Fruit fly (Drosophila melanogaster) whole organism, embryonic: ENCODE data around the gene Rlb1.

Experiments
- Ada2b ChIP-seq: fragments of 200-800 bp; sonication (Bioruptor generic); IDR thresholded peaks from 2 replicates; pipeline ENCODE4 v1.3.6; 2022; ENCODE audit warnings: missing biosample characterization, missing genetic modification characterization
- CG10366 ChIP-seq: fragments of 200-800 bp; sonication (Bioruptor generic); IDR thresholded peaks from 2 replicates; pipeline ENCODE4 v1.3.6; 2022; ENCODE audit warnings: missing biosample characterization, missing genetic modification characterization
- CG13624 ChIP-seq: fragments of 200-800 bp; sonication (Bioruptor generic); optimal IDR thresholded peaks from 2 replicates; lab custom pipeline; 2016; ENCODE audit warnings: missing biosample characterization, missing genetic modification characterization
- CG14050 ChIP-seq: fragments of 200-800 bp; sonication (Bioruptor generic); IDR thresholded peaks from 3 replicates; pipeline ENCODE4 v1.3.6; 2022; ENCODE audit warnings: missing biosample characterization, missing genetic modification characterization
- CG1529 ChIP-seq: fragments of 200-800 bp; sonication (Bioruptor generic); optimal IDR thresholded peaks from 3 replicates; lab custom pipeline; 2018; ENCODE audit warnings: missing biosample characterization, missing genetic modification characterization
- CG15479 ChIP-seq: fragments of 200-800 bp; sonication (Bioruptor generic); optimal IDR thresholded peaks from 3 replicates; lab custom pipeline; 2019; ENCODE audit warnings: missing biosample characterization, mild to moderate bottlenecking, missing genetic modification characterization, moderate library complexity
- CG15601 ChIP-seq: fragments of 200-800 bp; sonication (Bioruptor generic); optimal IDR thresholded peaks from 3 replicates; lab custom pipeline; 2019; ENCODE audit warnings: missing biosample characterization, mild to moderate bottlenecking, missing genetic modification characterization, moderate library complexity
- CG1647 ChIP-seq: fragments of 200-800 bp; sonication (Bioruptor generic); optimal IDR thresholded peaks from 3 replicates; lab custom pipeline; 2016; ENCODE audit warnings: missing biosample characterization, missing genetic modification characterization
- CG17328 ChIP-seq: fragments of 200-800 bp; sonication (Bioruptor generic); IDR thresholded peaks from 2 replicates; pipeline ENCODE4 v1.3.6; 2022; ENCODE audit warnings: missing biosample characterization, missing genetic modification characterization
- CG2712 ChIP-seq: fragments of 200-800 bp; optimal IDR thresholded peaks from 3 replicates; lab custom pipeline; 2019; ENCODE audit warnings: missing biosample characterization, mild to moderate bottlenecking, missing genetic modification characterization, moderate library complexity
- CG2875 ChIP-seq: fragments of 200-800 bp; sonication (Bioruptor generic); optimal IDR thresholded peaks from 2 replicates; lab custom pipeline; 2017; ENCODE audit warnings: missing biosample characterization, mild to moderate bottlenecking, missing genetic modification characterization, missing genetic modification reagents
- CG33213 ChIP-seq: fragments of 200-800 bp; sonication (Bioruptor generic); optimal IDR thresholded peaks from 3 replicates; lab custom pipeline; 2016; ENCODE audit warnings: missing biosample characterization, missing genetic modification characterization
- CG3995 ChIP-seq: fragments of 200-800 bp; sonication (Bioruptor generic); optimal IDR thresholded peaks from 3 replicates; lab custom pipeline; 2016; ENCODE audit warnings: missing biosample characterization, missing genetic modification characterization
- CG42726 ChIP-seq: fragments of 200-800 bp; sonication (Bioruptor generic); IDR thresholded peaks from 2 replicates; pipeline ENCODE4 v1.3.6; 2022; ENCODE audit warnings: missing biosample characterization, missing genetic modification characterization; ENCODE audit not compliant: partially characterized antibody
- CG4328 ChIP-seq: fragments of 200-800 bp; sonication (Bioruptor generic); optimal IDR thresholded peaks from 3 replicates; lab custom pipeline; 2017; ENCODE audit warnings: missing biosample characterization, missing genetic modification reagents, missing genetic modification characterization
- CG4360 ChIP-seq: fragments of 200-800 bp; sonication (Bioruptor generic); IDR thresholded peaks from 2 replicates; pipeline ENCODE4 v1.3.6; 2022; ENCODE audit warnings: missing biosample characterization, missing genetic modification characterization
- CG7271 ChIP-seq: fragments of 200-800 bp; sonication (Bioruptor generic); optimal IDR thresholded peaks from 2 replicates; lab custom pipeline; 2018; ENCODE audit warnings: missing biosample characterization, mild to moderate bottlenecking, missing genetic modification characterization, moderate library complexity
- CG7372 ChIP-seq: fragments of 200-800 bp; sonication (Bioruptor generic); IDR thresholded peaks from 2 replicates; pipeline ENCODE4 v1.3.6; 2022; ENCODE audit warnings: missing biosample characterization, missing genetic modification characterization
- D ChIP-seq, 2 experiments: fragments of 200-800 bp in 1 of 2; fragments of >200 bp in 1 of 2; sonication (Bioruptor generic) in 1 of 2; optimal IDR thresholded peaks; 2 replicates in 1 of 2; 3 replicates in 1 of 2; lab custom pipeline; 2017; ENCODE audit warnings: mild to moderate bottlenecking in 1 of 2, missing biosample characterization in 1 of 2, missing genetic modification characterization in 1 of 2, missing genetic modification reagents in 1 of 2
- Dek ChIP-seq: fragments of 200-800 bp; sonication (Bioruptor generic); optimal IDR thresholded peaks from 3 replicates; lab custom pipeline; 2019; ENCODE audit warnings: missing biosample characterization, mild to moderate bottlenecking, missing genetic modification characterization, moderate library complexity
- Dip2 ChIP-seq: fragments of 200-800 bp; sonication (Bioruptor generic); IDR thresholded peaks from 2 replicates; pipeline ENCODE4 v1.3.6; 2022; ENCODE audit warnings: missing biosample characterization, missing genetic modification characterization
- Ets97D ChIP-seq: fragments of 200-800 bp; sonication (Bioruptor generic); optimal IDR thresholded peaks from 3 replicates; lab custom pipeline; 2016; ENCODE audit warnings: missing biosample characterization, missing genetic modification characterization
- HLHmδ ChIP-seq: fragments of 200-800 bp; sonication (Bioruptor generic); optimal IDR thresholded peaks from 2 replicates; lab custom pipeline; 2018; ENCODE audit warnings: missing biosample characterization, mild to moderate bottlenecking, missing genetic modification characterization, moderate library complexity
- HmgD ChIP-seq: fragments of 200-800 bp; sonication (Bioruptor generic); optimal IDR thresholded peaks from 3 replicates; lab custom pipeline; 2016; ENCODE audit warnings: missing biosample characterization, missing genetic modification characterization
- Hsf ChIP-seq: fragments of 200-800 bp; sonication (Bioruptor generic); optimal IDR thresholded peaks from 3 replicates; lab custom pipeline; 2016; ENCODE audit warnings: missing biosample characterization, missing genetic modification characterization
- Lpt ChIP-seq: fragments of >200 bp; optimal IDR thresholded peaks from 2 replicates; lab custom pipeline; 2018; ENCODE audit warnings: missing biosample characterization, missing genetic modification characterization
- Oaz ChIP-seq: fragments of 200-800 bp; sonication (Bioruptor generic); IDR thresholded peaks from 2 replicates; pipeline ENCODE4 v1.3.6; 2022; ENCODE audit warnings: missing biosample characterization, missing genetic modification characterization
- Poxn ChIP-seq: fragments of 200-800 bp; sonication (Bioruptor generic); IDR thresholded peaks from 2 replicates; pipeline ENCODE4 v1.3.6; 2022; ENCODE audit warnings: missing biosample characterization, missing genetic modification characterization
- Xrp1 ChIP-seq: fragments of 200-800 bp; sonication (Bioruptor generic); IDR thresholded peaks from 2 replicates; pipeline ENCODE4 v1.3.6; 2022; ENCODE audit warnings: missing biosample characterization, missing genetic modification characterization
- bbx ChIP-seq: fragments of 200-800 bp; sonication (Bioruptor generic); IDR thresholded peaks from 2 replicates; pipeline ENCODE4 v1.3.6; 2022; ENCODE audit warnings: missing biosample characterization, missing genetic modification characterization; ENCODE audit not compliant: partially characterized antibody
- bsh ChIP-seq, 2 experiments: fragments of 200-800 bp; sonication (Bioruptor generic); optimal IDR thresholded peaks; 2 replicates each; lab custom pipeline; 2017 to 2018; ENCODE audit warnings: mild to moderate bottlenecking in 2 of 2, missing biosample characterization in 2 of 2, missing genetic modification characterization in 2 of 2, moderate library complexity in 1 of 2
- cato ChIP-seq: fragments of 200-800 bp; sonication (Bioruptor generic); optimal IDR thresholded peaks from 2 replicates; lab custom pipeline; 2016; ENCODE audit warnings: missing biosample characterization, missing genetic modification characterization, borderline replicate concordance
- crp ChIP-seq, 2 experiments: fragments of 200-800 bp; sonication (Bioruptor generic); optimal IDR thresholded peaks; 2 replicates in 1 of 2; 3 replicates in 1 of 2; lab custom pipeline; 2017; ENCODE audit warnings: missing biosample characterization in 2 of 2, missing genetic modification characterization in 2 of 2, mild to moderate bottlenecking in 1 of 2, moderate library complexity in 1 of 2
- danr ChIP-seq: fragments of 200-800 bp; sonication (Bioruptor generic); IDR thresholded peaks from 2 replicates; pipeline ENCODE4 v1.3.6; 2022; ENCODE audit warnings: missing biosample characterization, missing genetic modification characterization
- ems ChIP-seq: fragments of 200-800 bp; sonication (Bioruptor generic); optimal IDR thresholded peaks from 3 replicates; lab custom pipeline; 2016; ENCODE audit warnings: missing biosample characterization, missing genetic modification characterization
- fru ChIP-seq: fragments of >200 bp; optimal IDR thresholded peaks from 2 replicates; lab custom pipeline; 2017
- jumu ChIP-seq: fragments of 200-800 bp; sonication (Bioruptor generic); optimal IDR thresholded peaks from 3 replicates; lab custom pipeline; 2016; ENCODE audit warnings: missing biosample characterization, missing genetic modification characterization
- kah ChIP-seq: fragments of 200-800 bp; sonication (Bioruptor generic); optimal IDR thresholded peaks from 2 replicates; lab custom pipeline; 2018; ENCODE audit warnings: missing biosample characterization, mild to moderate bottlenecking, missing genetic modification characterization
- kay ChIP-seq: fragments of 200-800 bp; sonication (Bioruptor generic); optimal IDR thresholded peaks from 2 replicates; lab custom pipeline; 2016; ENCODE audit warnings: missing biosample characterization, missing genetic modification characterization
- lbe ChIP-seq: fragments of 200-800 bp; sonication (Bioruptor generic); optimal IDR thresholded peaks from 2 replicates; lab custom pipeline; 2016; ENCODE audit warnings: missing biosample characterization, mild to moderate bottlenecking, missing genetic modification characterization
- nerfin-1 ChIP-seq: fragments of 200-800 bp; sonication (Bioruptor generic); optimal IDR thresholded peaks from 3 replicates; lab custom pipeline; 2019; ENCODE audit warnings: missing biosample characterization, mild to moderate bottlenecking, missing genetic modification characterization, moderate library complexity
- org-1 ChIP-seq: fragments of 200-800 bp; sonication (Bioruptor generic); optimal IDR thresholded peaks from 2 replicates; lab custom pipeline; 2017; ENCODE audit warnings: missing biosample characterization, missing genetic modification characterization
- tio ChIP-seq: fragments of 200-800 bp; sonication (Bioruptor generic); optimal IDR thresholded peaks from 2 replicates; lab custom pipeline; 2017; ENCODE audit warnings: missing biosample characterization, missing genetic modification characterization, inconsistent platforms
- tll ChIP-seq, 2 experiments: fragments of 200-800 bp in 1 of 2; fragments of >200 bp in 1 of 2; sonication (Bioruptor generic) in 1 of 2; optimal IDR thresholded peaks; 2 replicates each; lab custom pipeline; 2017 to 2019; ENCODE audit warnings: missing biosample characterization in 2 of 2, missing genetic modification characterization in 2 of 2, mild to moderate bottlenecking in 1 of 2, moderate library complexity in 1 of 2
- usp ChIP-seq: fragments of >200 bp; optimal IDR thresholded peaks from 2 replicates; lab custom pipeline; 2017; ENCODE audit warnings: missing biosample characterization, missing genetic modification characterization
- wdn ChIP-seq: fragments of 200-800 bp; sonication (Bioruptor generic); IDR thresholded peaks from 2 replicates; pipeline ENCODE4 v1.3.6; 2022; ENCODE audit warnings: missing biosample characterization, missing genetic modification characterization
- wek ChIP-seq: fragments of 200-800 bp; sonication (Bioruptor generic); optimal IDR thresholded peaks from 3 replicates; lab custom pipeline; 2018; ENCODE audit warnings: missing biosample characterization, mild to moderate bottlenecking, missing genetic modification characterization, moderate library complexity

The Rlb1 gene

dm6 chr3R:9533181-9534124, 20.3 kb downstream of the Rlb1 start (continued):
- TF ChIP-seq Xrp1 (GFP tag; lab: Robert Waterston, UW) (peak; percentile 85), CG42726 (0 out of 2 replicates have a peak, but pooled peaks have one; percentile 1), CG4360 (GFP tag; lab: Robert Waterston, UW) (0 out of 2 replicates have a peak, but pooled peaks have one; percentile 41), crp (GFP tag; optimal IDR thresholded peaks at IDR 0.05; lab: Kevin White, UChicago) (peak in 1 of 2 experiments; percentile 70), Lpt (no peak), CG7271 (tag; lab: Kevin White, UChicago) (peak; percentile 46), CG7372 (GFP tag; lab: Robert Waterston, UW) (peak; percentile 92), org-1 (GFP tag; lab: Kevin White, UChicago) (peak; percentile 99), jumu (peak; percentile 94), Ets97D (GFP tag; lab: Kevin White, UChicago) (peak; percentile 74), D (optimal IDR thresholded peaks at IDR 0.05; lab: Kevin White, UChicago) (no peak), D (GFP tag; optimal IDR thresholded peaks at IDR 0.05; lab: Kevin White, UChicago) (peak; percentile 98), Ada2b (peak; percentile 83), CG2875 (peak; percentile 96), CG15479 (GFP tag; lab: Kevin White, UChicago) (peak; percentile 28), Oaz (peak; percentile 75), CG3995 (GFP tag; lab: Kevin White, UChicago) (peak; percentile 79), Hsf (peak; percentile 96), tio (GFP tag; lab: Kevin White, UChicago) (peak; percentile 97), wek (GFP tag; lab: Kevin White, UChicago) (peak; percentile 62), bbx (GFP tag; lab: Robert Waterston, UW) (no peak; the same call in 1 of the 2 replicates), kah (GFP tag; lab: Kevin White, UChicago) (peak; percentile 90), Poxn (peak; percentile 75), usp (GFP tag; lab: Kevin White, UChicago) (no peak), CG17328 (peak; percentile 78), tll (GFP tag; optimal IDR thresholded peaks at IDR 0.05; lab: Kevin White, UChicago) (peak in 1 of 2 experiments; percentile 38), CG15601 (peak; percentile 86), lbe (GFP tag; lab: Kevin White, UChicago) (peak; percentile 84), Dip2 (GFP tag; lab: Robert Waterston, UW) (peak; percentile 62; the same call in 1 of the 2 replicates), HLHmδ (peak; percentile 39), fru (lab: Kevin White, UChicago) (no peak), CG10366 (GFP tag; lab: Robert Waterston, UW) (peak; percentile 80), CG1647 (GFP tag; lab: Kevin White, UChicago) (peak; percentile 87), nerfin-1 (tag; lab: Kevin White, UChicago) (peak; percentile 94), wdn (peak; percentile 84), CG13624 (peak; percentile 83), danr (peak; percentile 92), CG14050 (GFP tag; lab: Robert Waterston, UW) (peak; percentile 74), ems (GFP tag; lab: Kevin White, UChicago) (peak; percentile 88), HmgD (GFP tag; lab: Kevin White, UChicago) (peak; percentile 57), CG2712 (peak; percentile 96), CG4328 (GFP tag; lab: Kevin White, UChicago) (peak; percentile 98), CG1529 (GFP tag; lab: Kevin White, UChicago) (peak; percentile 96), kay (GFP tag; lab: Kevin White, UChicago) (peak; percentile 96), bsh (GFP tag; optimal IDR thresholded peaks at IDR 0.05; lab: Kevin White, UChicago) (peak; percentile 83 to 96), Dek (peak; percentile 96), CG33213 (peak; percentile 67), cato (GFP tag; lab: Kevin White, UChicago) (peak; percentile 87)
